Fruit fly (Drosophila melanogaster) whole organism, embryonic: Measurements from ENCODE around the gene CG43117.

Experiments
- Blimp-1 ChIP-seq: fragments of 200-800 bp; sonication (Bioruptor generic); optimal IDR thresholded peaks from 3 replicates; lab custom pipeline; 2018; ENCODE audit warnings: missing biosample characterization, missing genetic modification characterization, mild to moderate bottlenecking, moderate library complexity, missing genetic modification reagents
- CG11504 ChIP-seq: fragments of 200-800 bp; sonication (Bioruptor generic); optimal IDR thresholded peaks from 3 replicates; lab custom pipeline; 2019; ENCODE audit warnings: missing biosample characterization, mild to moderate bottlenecking, missing genetic modification characterization, moderate library complexity
- CG13424 ChIP-seq: fragments of 200-800 bp; sonication (Bioruptor generic); optimal IDR thresholded peaks from 2 replicates; lab custom pipeline; 2019; ENCODE audit warnings: missing biosample characterization, mild to moderate bottlenecking, missing genetic modification characterization, moderate library complexity
- CG13624 ChIP-seq: fragments of 200-800 bp; sonication (Bioruptor generic); optimal IDR thresholded peaks from 2 replicates; lab custom pipeline; 2016; ENCODE audit warnings: missing biosample characterization, missing genetic modification characterization
- CG1647 ChIP-seq: fragments of 200-800 bp; sonication (Bioruptor generic); optimal IDR thresholded peaks from 3 replicates; lab custom pipeline; 2016; ENCODE audit warnings: missing biosample characterization, missing genetic modification characterization
- CG17359 ChIP-seq: fragments of 200-800 bp; sonication (Bioruptor generic); optimal IDR thresholded peaks from 3 replicates; lab custom pipeline; 2018; ENCODE audit warnings: missing biosample characterization, mild to moderate bottlenecking, missing genetic modification characterization, moderate library complexity
- CG17385 ChIP-seq: fragments of 200-800 bp; sonication (Bioruptor generic); optimal IDR thresholded peaks from 3 replicates; lab custom pipeline; 2018; ENCODE audit warnings: missing biosample characterization, mild to moderate bottlenecking, missing genetic modification characterization
- CG18011 ChIP-seq: fragments of 200-800 bp; sonication (Bioruptor generic); optimal IDR thresholded peaks from 2 replicates; lab custom pipeline; 2017; ENCODE audit warnings: missing biosample characterization, missing genetic modification characterization, mild to moderate bottlenecking, moderate library complexity, missing genotype
- CG18619 ChIP-seq: fragments of 200-800 bp; sonication (Bioruptor generic); optimal IDR thresholded peaks from 3 replicates; lab custom pipeline; 2017; ENCODE audit warnings: missing biosample characterization, mild to moderate bottlenecking, missing genetic modification characterization
- CG30020 ChIP-seq: fragments of 200-800 bp; optimal IDR thresholded peaks from 2 replicates; lab custom pipeline; 2019; ENCODE audit warnings: missing biosample characterization, mild to moderate bottlenecking, missing genetic modification characterization, moderate library complexity
- CG32532 ChIP-seq: fragments of 200-800 bp; sonication (Bioruptor generic); IDR thresholded peaks from 2 replicates; pipeline ENCODE4 v1.3.6; 2022; ENCODE audit warnings: missing biosample characterization, missing genetic modification characterization
- CG33213 ChIP-seq: fragments of 200-800 bp; sonication (Bioruptor generic); optimal IDR thresholded peaks from 3 replicates; lab custom pipeline; 2016; ENCODE audit warnings: missing biosample characterization, missing genetic modification characterization
- CG3407 ChIP-seq: fragments of 200-800 bp; sonication (Bioruptor generic); optimal IDR thresholded peaks from 2 replicates; lab custom pipeline; 2018; ENCODE audit warnings: missing biosample characterization, mild to moderate bottlenecking, missing genetic modification characterization
- CG3847 ChIP-seq: fragments of 200-800 bp; sonication (Bioruptor generic); IDR thresholded peaks from 2 replicates; pipeline ENCODE4 v1.3.6; 2022; ENCODE audit warnings: missing biosample characterization, missing genetic modification characterization
- CG42726 ChIP-seq: fragments of 200-800 bp; sonication (Bioruptor generic); IDR thresholded peaks from 2 replicates; pipeline ENCODE4 v1.3.6; 2022; ENCODE audit warnings: missing biosample characterization, missing genetic modification characterization; ENCODE audit not compliant: partially characterized antibody
- CG4328 ChIP-seq: fragments of 200-800 bp; sonication (Bioruptor generic); optimal IDR thresholded peaks from 3 replicates; lab custom pipeline; 2017; ENCODE audit warnings: missing biosample characterization, missing genetic modification reagents, missing genetic modification characterization
- CG4854 ChIP-seq: fragments of 200-800 bp; sonication (Bioruptor generic); optimal IDR thresholded peaks from 2 replicates; lab custom pipeline; 2016; ENCODE audit warnings: missing biosample characterization, missing genetic modification characterization, inconsistent platforms
- CG9609 ChIP-seq: fragments of 200-800 bp; sonication (Bioruptor generic); optimal IDR thresholded peaks from 3 replicates; lab custom pipeline; 2016; ENCODE audit warnings: missing biosample characterization, missing genetic modification characterization
- CG9727 ChIP-seq: fragments of 200-800 bp; sonication (Bioruptor generic); optimal IDR thresholded peaks from 3 replicates; lab custom pipeline; 2017; ENCODE audit warnings: missing biosample characterization, mild to moderate bottlenecking, missing genetic modification characterization
- CkIIα-i1 ChIP-seq: fragments of 200-800 bp; sonication (Bioruptor generic); IDR thresholded peaks from 2 replicates; pipeline ENCODE4 v1.3.6; 2022; ENCODE audit warnings: missing biosample characterization, missing genetic modification characterization
- Dek ChIP-seq: fragments of 200-800 bp; sonication (Bioruptor generic); optimal IDR thresholded peaks from 3 replicates; lab custom pipeline; 2019; ENCODE audit warnings: missing biosample characterization, mild to moderate bottlenecking, missing genetic modification characterization, moderate library complexity
- Dip2 ChIP-seq: fragments of 200-800 bp; sonication (Bioruptor generic); IDR thresholded peaks from 2 replicates; pipeline ENCODE4 v1.3.6; 2022; ENCODE audit warnings: missing biosample characterization, missing genetic modification characterization
- Eip74EF ChIP-seq, 2 experiments: fragments of 200-800 bp in 1 of 2; fragments of >200 bp in 1 of 2; sonication (Bioruptor generic) in 1 of 2; optimal IDR thresholded peaks; 2 replicates each; lab custom pipeline; 2017 to 2019; ENCODE audit warnings: missing biosample characterization in 2 of 2, missing genetic modification characterization in 2 of 2, mild to moderate bottlenecking in 1 of 2, moderate library complexity in 1 of 2
- Hr51 ChIP-seq, 2 experiments: fragments of 200-800 bp; sonication (Bioruptor generic); optimal IDR thresholded peaks; 2 replicates in 1 of 2; 3 replicates in 1 of 2; lab custom pipeline; 2016 to 2018; ENCODE audit warnings: missing biosample characterization in 2 of 2, missing genetic modification characterization in 2 of 2, mild to moderate bottlenecking in 1 of 2, moderate library complexity in 1 of 2
- MESR4 ChIP-seq: fragments of 200-800 bp; sonication (Bioruptor generic); optimal IDR thresholded peaks from 2 replicates; lab custom pipeline; 2018; ENCODE audit warnings: missing biosample characterization, mild to moderate bottlenecking, missing genetic modification characterization, moderate library complexity
- Myb ChIP-seq: fragments of 200-800 bp; sonication (Bioruptor generic); optimal IDR thresholded peaks from 2 replicates; lab custom pipeline; 2016; ENCODE audit warnings: missing biosample characterization, missing genetic modification characterization
- NK7.1 ChIP-seq: fragments of 200-800 bp; sonication (Bioruptor generic); optimal IDR thresholded peaks from 3 replicates; lab custom pipeline; 2016; ENCODE audit warnings: missing biosample characterization, missing genetic modification characterization
- Sox102F ChIP-seq: fragments of 200-800 bp; sonication (Bioruptor generic); optimal IDR thresholded peaks from 2 replicates; lab custom pipeline; 2018; ENCODE audit warnings: missing biosample characterization, mild to moderate bottlenecking, missing genetic modification characterization, moderate library complexity
- Xbp1 ChIP-seq: fragments of 200-800 bp; sonication (Bioruptor generic); optimal IDR thresholded peaks from 3 replicates; lab custom pipeline; 2016; ENCODE audit warnings: missing biosample characterization, mild to moderate bottlenecking, missing genetic modification characterization
- ara ChIP-seq: fragments of 200-800 bp; sonication (Bioruptor generic); IDR thresholded peaks from 2 replicates; pipeline ENCODE4 v1.3.6; 2022; ENCODE audit warnings: missing biosample characterization, missing genetic modification characterization
- az2 ChIP-seq: fragments of 200-800 bp; sonication (Bioruptor generic); optimal IDR thresholded peaks from 3 replicates; lab custom pipeline; 2016; ENCODE audit warnings: missing biosample characterization, missing genetic modification characterization
- caup ChIP-seq: fragments of 200-800 bp; sonication (Bioruptor generic); optimal IDR thresholded peaks from 3 replicates; lab custom pipeline; 2017; ENCODE audit warnings: missing biosample characterization, mild to moderate bottlenecking, missing genetic modification characterization, moderate library complexity; ENCODE audit not compliant: severe bottlenecking
- crc ChIP-seq: fragments of 200-800 bp; sonication (Bioruptor generic); optimal IDR thresholded peaks from 2 replicates; lab custom pipeline; 2016; ENCODE audit warnings: missing biosample characterization, missing genetic modification characterization
- croc ChIP-seq: fragments of 200-800 bp; sonication (Bioruptor generic); conservative IDR thresholded peaks from 3 replicates; pipeline ENCODE4 v1.3.6; 2022; ENCODE audit warnings: missing biosample characterization, missing genetic modification characterization
- dm ChIP-seq: fragments of 200-800 bp; sonication (Bioruptor generic); optimal IDR thresholded peaks from 3 replicates; lab custom pipeline; 2016; ENCODE audit warnings: missing biosample characterization, missing genetic modification characterization
- dmrt99B ChIP-seq: fragments of 200-800 bp; sonication (Bioruptor generic); optimal IDR thresholded peaks from 2 replicates; lab custom pipeline; 2018; ENCODE audit warnings: missing biosample characterization, mild to moderate bottlenecking, missing genetic modification characterization, moderate library complexity
- eyg ChIP-seq: fragments of 200-800 bp; sonication (Bioruptor generic); optimal IDR thresholded peaks from 3 replicates; lab custom pipeline; 2016; ENCODE audit warnings: missing biosample characterization, missing genetic modification characterization
- fd102C ChIP-seq: fragments of 200-800 bp; sonication (Bioruptor generic); optimal IDR thresholded peaks from 2 replicates; lab custom pipeline; 2018; ENCODE audit warnings: missing biosample characterization, mild to moderate bottlenecking, missing genetic modification characterization, moderate library complexity
- h ChIP-seq: fragments of >200 bp; optimal IDR thresholded peaks from 2 replicates; lab custom pipeline; 2017
- kay ChIP-seq: fragments of 200-800 bp; sonication (Bioruptor generic); optimal IDR thresholded peaks from 2 replicates; lab custom pipeline; 2016; ENCODE audit warnings: missing biosample characterization, missing genetic modification characterization
- mirr ChIP-seq: fragments of 200-800 bp; sonication (Bioruptor generic); optimal IDR thresholded peaks from 3 replicates; lab custom pipeline; 2018; ENCODE audit warnings: missing biosample characterization, mild to moderate bottlenecking, missing genetic modification characterization
- p53 ChIP-seq: fragments of 200-800 bp; sonication (Bioruptor generic); optimal IDR thresholded peaks from 2 replicates; lab custom pipeline; 2016; ENCODE audit warnings: missing biosample characterization, missing genetic modification characterization
- shn ChIP-seq: fragments of 200-800 bp; sonication (Bioruptor generic); optimal IDR thresholded peaks from 3 replicates; lab custom pipeline; 2016; ENCODE audit warnings: missing biosample characterization, missing genetic modification characterization
- sr ChIP-seq: fragments of 200-800 bp; sonication (Bioruptor generic); IDR thresholded peaks from 3 replicates; pipeline ENCODE4 v1.3.6; 2022; ENCODE audit warnings: missing biosample characterization, missing genetic modification characterization
- stc ChIP-seq: fragments of 200-800 bp; sonication (Bioruptor generic); IDR thresholded peaks from 2 replicates; pipeline ENCODE4 v1.3.6; 2022; ENCODE audit warnings: missing biosample characterization, missing genetic modification characterization
- unc-4 ChIP-seq: fragments of 200-800 bp; sonication (Bioruptor generic); IDR thresholded peaks from 2 replicates; pipeline ENCODE4 v1.3.6; 2022; ENCODE audit warnings: missing biosample characterization, missing genetic modification characterization; ENCODE audit not compliant: partially characterized antibody
- vvl ChIP-seq: fragments of 200-800 bp; sonication (Bioruptor generic); IDR thresholded peaks from 2 replicates; pipeline ENCODE4 v1.3.6; 2022; ENCODE audit warnings: missing biosample characterization, missing genetic modification characterization
- wdn ChIP-seq: fragments of 200-800 bp; sonication (Bioruptor generic); IDR thresholded peaks from 2 replicates; pipeline ENCODE4 v1.3.6; 2022; ENCODE audit warnings: missing biosample characterization, missing genetic modification characterization
- yki ChIP-seq: fragments of >200 bp; optimal IDR thresholded peaks from 3 replicates; lab custom pipeline; 2018

CG43117 gene

dm6 chr3R:26462173-26462959, 7.8 kb downstream of the CG43117 start (continued):
- TF ChIP-seq Myb (GFP tag; lab: Kevin White, UChicago), result no peak
- TF ChIP-seq sr (GFP tag; lab: Robert Waterston, UW), result peak; percentile 86
- peak; percentile 60; the same call in 1 of the 2 replicates for TF ChIP-seq vvl (GFP tag; lab: Robert Waterston, UW)
- TF ChIP-seq CG9609 (GFP tag; lab: Kevin White, UChicago), result no peak
- peak; percentile 58 for TF ChIP-seq dmrt99B (tag; lab: Kevin White, UChicago)
- peak; percentile 40 for TF ChIP-seq CG13424 (tag; lab: Kevin White, UChicago)
- TF ChIP-seq CG17359 (tag; lab: Kevin White, UChicago), result peak; percentile 42
- TF ChIP-seq caup (GFP tag; lab: Kevin White, UChicago), result no peak
- TF ChIP-seq fd102C, result no peak
- no peak for TF ChIP-seq CG13624 (GFP tag; lab: Kevin White, UChicago)
- peak; percentile 4 for TF ChIP-seq Xbp1
- peak; percentile 11 for TF ChIP-seq CG9727 (GFP tag; lab: Kevin White, UChicago)
- 0 out of 2 replicates have a peak, but pooled peaks have one; percentile 10 for TF ChIP-seq unc-4 (GFP tag; lab: Robert Waterston, UW)
- TF ChIP-seq p53 (GFP tag; lab: Kevin White, UChicago), result no peak
- no peak for TF ChIP-seq CG33213 (GFP tag; lab: Kevin White, UChicago)
- peak; percentile 4 for TF ChIP-seq CG18619 (GFP tag; lab: Kevin White, UChicago)
- TF ChIP-seq eyg (GFP tag; lab: Kevin White, UChicago), result no peak
- 0 out of 2 replicates have a peak, but pooled peaks have one; percentile 16 for TF ChIP-seq ara (GFP tag; lab: Robert Waterston, UW)
- TF ChIP-seq CkIIα-i1 (GFP tag; lab: Robert Waterston, UW), result no peak
- TF ChIP-seq CG11504 (tag; lab: Kevin White, UChicago), result peak; percentile 67
- TF ChIP-seq CG3847 (GFP tag; lab: Robert Waterston, UW), result no peak
- TF ChIP-seq Sox102F (GFP tag; lab: Kevin White, UChicago), result peak; percentile 34
- TF ChIP-seq CG17385, result peak; percentile 43
- TF ChIP-seq mirr (GFP tag; lab: Kevin White, UChicago), result peak; percentile 56
- no peak for TF ChIP-seq MESR4
- TF ChIP-seq wdn (GFP tag; lab: Robert Waterston, UW), result no peak
- no peak for TF ChIP-seq CG4854 (GFP tag; lab: Kevin White, UChicago)
- no peak for TF ChIP-seq CG3407 (GFP tag; lab: Kevin White, UChicago)
- no peak for TF ChIP-seq dm (GFP tag; lab: Kevin White, UChicago)
- TF ChIP-seq Eip74EF (GFP tag; optimal IDR thresholded peaks at IDR 0.05; lab: Kevin White, UChicago), result peak in 1 of 2 experiments; percentile 4
- TF ChIP-seq CG30020 (tag; lab: Kevin White, UChicago), result no peak
- no peak for TF ChIP-seq h (lab: Kevin White, UChicago)
- no peak for TF ChIP-seq croc (GFP tag; lab: Robert Waterston, UW)
- peak; percentile 79 for TF ChIP-seq Blimp-1 (GFP tag; lab: Kevin White, UChicago)
- no peak for TF ChIP-seq Dek (tag; lab: Kevin White, UChicago)
- no peak for TF ChIP-seq CG1647
- no peak for TF ChIP-seq kay
- TF ChIP-seq CG4328 (GFP tag; lab: Kevin White, UChicago), result peak; percentile 6
- no peak for TF ChIP-seq Dip2
- TF ChIP-seq az2, result peak; percentile 12
- TF ChIP-seq CG42726 (GFP tag; lab: Robert Waterston, UW), result no peak
- TF ChIP-seq Hr51 (GFP tag; optimal IDR thresholded peaks at IDR 0.05; lab: Kevin White, UChicago), result peak in 1 of 2 experiments; percentile 34
- no peak for TF ChIP-seq crc (GFP tag; lab: Kevin White, UChicago)
- 0 out of 2 replicates have a peak, but pooled peaks have one; percentile 22 for TF ChIP-seq stc
- no peak for TF ChIP-seq NK7.1 (GFP tag; lab: Kevin White, UChicago)
- peak; percentile 64; the same call in 1 of the 2 replicates for TF ChIP-seq CG32532
- no peak for TF ChIP-seq shn (GFP tag; lab: Kevin White, UChicago)
- no peak for TF ChIP-seq CG18011
- peak; percentile 2 for TF ChIP-seq yki
